Worm (Caenorhabditis elegans): ENCODE measurements around the gene ugt-42.

- TF ChIP-seq pqm-1 (tag; optimal IDR thresholded peaks at IDR 0.05) (no peak), elt-3 (tag; optimal IDR thresholded peaks at IDR 0.05) (no peak), elt-1 (tag; optimal IDR thresholded peaks at IDR 0.05) (no peak), unc-62 (GFP tag; optimal IDR thresholded peaks at IDR 0.05) (no peak), egl-5 (tag; optimal IDR thresholded peaks at IDR 0.05) (no peak), nhr-28 (tag; optimal IDR thresholded peaks at IDR 0.05) (no peak), skn-1 (tag; optimal IDR thresholded peaks at IDR 0.05) (no peak), ceh-28 (tag; optimal IDR thresholded peaks at IDR 0.05) (peak; percentile 30), nhr-23 (tag; optimal IDR thresholded peaks at IDR 0.05) (peak; percentile 62), ceh-9 (tag; optimal IDR thresholded peaks at IDR 0.05) (no peak), ceh-82 (tag; optimal IDR thresholded peaks at IDR 0.05) (no peak), egl-27 (tag; optimal IDR thresholded peaks at IDR 0.05) (no peak)
Observed at ce11 chrV:676550-677084, 29.6 kb downstream of the ugt-42 start, which contains the start of the genes fbxa-72 and srx-21.
